Fruit fly (Drosophila melanogaster): ENCODE data around the gene Wdr81.

Gene Wdr81

DNA sequence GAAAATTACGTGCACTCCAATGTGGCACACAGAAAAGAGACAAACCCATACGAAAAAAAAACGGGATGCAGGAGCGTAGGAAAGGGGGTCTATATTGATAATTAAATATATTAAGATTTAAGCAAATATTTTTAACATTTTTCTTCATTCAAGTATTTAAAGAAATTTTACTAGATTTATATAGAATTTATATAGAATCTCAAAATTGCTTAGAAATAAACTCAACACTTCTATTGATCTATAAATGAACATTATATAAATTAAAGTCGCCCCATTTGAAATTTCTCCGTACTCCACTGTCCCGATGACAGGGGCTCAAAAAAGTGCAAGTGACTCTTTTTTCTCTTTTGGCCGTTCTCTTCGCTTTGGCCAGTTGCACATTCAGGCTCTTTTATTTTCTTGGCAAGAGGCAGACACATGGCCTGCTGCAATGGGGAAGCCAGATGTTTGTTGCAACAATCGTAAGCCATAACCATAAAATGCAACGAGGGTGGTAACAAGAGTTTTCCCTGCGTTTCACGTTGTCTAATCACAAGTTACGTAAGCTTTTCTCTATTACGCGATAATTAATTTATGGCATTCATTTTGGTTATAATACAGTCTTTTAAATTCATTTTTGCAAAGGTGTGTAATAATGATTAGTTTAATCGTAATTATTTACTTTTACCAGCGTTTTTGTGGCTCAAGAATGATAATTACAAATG is 45.1 kb upstream of the Wdr81 start (continued):
- TF ChIP-seq Lhr (GFP tag; optimal IDR thresholded peaks at IDR 0.05) (no peak), kah (GFP tag; optimal IDR thresholded peaks at IDR 0.05) (no peak), CG4424 (GFP tag; optimal IDR thresholded peaks at IDR 0.05) (peak; percentile 26), ato (GFP tag; IDR thresholded peaks at IDR 0.05; ENCODE audit: partially characterized antibody) (no peak), bcd (GFP tag; optimal IDR thresholded peaks at IDR 0.05) (no peak), pho (GFP tag; optimal IDR thresholded peaks at IDR 0.05) (no peak), CG7357 (GFP tag; IDR thresholded peaks at IDR 0.05) (no peak), CG34224 (GFP tag; IDR thresholded peaks at IDR 0.05; ENCODE audit: partially characterized antibody) (no peak), Sry-β (GFP tag; optimal IDR thresholded peaks at IDR 0.05) (no peak), Ets65A (GFP tag) (no peak), CG1024 (GFP tag; IDR thresholded peaks at IDR 0.05) (no peak), CG12104 (GFP tag; optimal IDR thresholded peaks at IDR 0.05) (no peak), CG16813 (GFP tag; IDR thresholded peaks at IDR 0.05; ENCODE audit: partially characterized antibody) (no peak), so (GFP tag; IDR thresholded peaks at IDR 0.05) (no peak), zen (tag; optimal IDR thresholded peaks at IDR 0.05) (peak; percentile 5), CG15073 (GFP tag; optimal IDR thresholded peaks at IDR 0.05) (no peak), NFAT (GFP tag; IDR thresholded peaks at IDR 0.05) (no peak), da (GFP tag; optimal IDR thresholded peaks at IDR 0.05) (no peak), B-H1 (GFP tag; IDR thresholded peaks at IDR 0.05) (no peak), Fer1 (GFP tag; optimal IDR thresholded peaks at IDR 0.05) (no peak), CG15696 (tag; optimal IDR thresholded peaks at IDR 0.05) (peak; percentile 87), CG14050 (GFP tag; IDR thresholded peaks at IDR 0.05) (no peak), Dip3 (GFP tag; optimal IDR thresholded peaks at IDR 0.05) (no peak), odd (GFP tag; optimal IDR thresholded peaks at IDR 0.05) (no peak), fd3F (GFP tag; optimal IDR thresholded peaks at IDR 0.05) (no peak), CG2116 (GFP tag; optimal IDR thresholded peaks at IDR 0.05) (no peak), Oaz (GFP tag; IDR thresholded peaks at IDR 0.05) (no peak), nmo (GFP tag; optimal IDR thresholded peaks at IDR 0.05) (peak; percentile 69), sd (tag; optimal IDR thresholded peaks at IDR 0.05) (no peak), slbo (GFP tag; IDR thresholded peaks at IDR 0.05) (no peak), fu2 (GFP tag; optimal IDR thresholded peaks at IDR 0.05) (no peak), CG8944 (GFP tag; optimal IDR thresholded peaks at IDR 0.05) (no peak), chm (GFP tag; IDR thresholded peaks at IDR 0.05) (no peak), CG3847 (GFP tag; IDR thresholded peaks at IDR 0.05) (no peak), PHDP (tag; optimal IDR thresholded peaks at IDR 0.05) (no peak), CG10147 (GFP tag; optimal IDR thresholded peaks at IDR 0.05) (no peak), bab2 (GFP tag; optimal IDR thresholded peaks at IDR 0.05) (no peak), ERR (GFP tag; optimal IDR thresholded peaks at IDR 0.05) (no peak), Mad (GFP tag; optimal IDR thresholded peaks at IDR 0.05) (no peak), E2f1 (GFP tag; IDR thresholded peaks at IDR 0.05) (no peak), NfI (GFP tag; optimal IDR thresholded peaks at IDR 0.05) (no peak), CG16863 (GFP tag; optimal IDR thresholded peaks at IDR 0.05) (no peak), peb (GFP tag; IDR thresholded peaks at IDR 0.05) (no peak), stc (GFP tag; IDR thresholded peaks at IDR 0.05) (no peak), twi (tag; optimal IDR thresholded peaks at IDR 0.05) (no peak), sima (GFP tag; optimal IDR thresholded peaks at IDR 0.05) (no peak), emc (GFP tag; optimal IDR thresholded peaks at IDR 0.05) (no peak), CG10366 (GFP tag; IDR thresholded peaks at IDR 0.05) (no peak), Jarid2 (GFP tag; optimal IDR thresholded peaks at IDR 0.05) (no peak), Tbp (GFP tag; optimal IDR thresholded peaks at IDR 0.05) (no peak), pan (optimal IDR thresholded peaks at IDR 0.05) (no peak), pan (GFP tag; optimal IDR thresholded peaks at IDR 0.05 in 1 of 2, IDR thresholded peaks at IDR 0.05 in 1 of 2) (no peak)
